Fruit fly (Drosophila melanogaster) whole organism, embryonic: ENCODE results near the gene Cep97.

ENCODE experiments used
- Ada2b ChIP-seq: fragments of 200-800 bp; sonication (Bioruptor generic); IDR thresholded peaks from 2 replicates; pipeline ENCODE4 v1.3.6; 2022; ENCODE audit warnings: missing biosample characterization, missing genetic modification characterization
- CG10274 ChIP-seq: fragments of 200-800 bp; sonication (Bioruptor generic); optimal IDR thresholded peaks from 3 replicates; lab custom pipeline; 2017; ENCODE audit warnings: missing biosample characterization, mild to moderate bottlenecking, missing genetic modification characterization
- CG10959 ChIP-seq: fragments of 200-800 bp; sonication (Bioruptor generic); IDR thresholded peaks from 2 replicates; pipeline ENCODE4 v1.3.6; 2022; ENCODE audit warnings: missing biosample characterization, missing genetic modification characterization
- CG12391 ChIP-seq: fragments of 200-800 bp; sonication (Bioruptor generic); optimal IDR thresholded peaks from 3 replicates; lab custom pipeline; 2018; ENCODE audit warnings: missing biosample characterization, mild to moderate bottlenecking, missing genetic modification characterization, moderate library complexity
- CG13424 ChIP-seq: fragments of 200-800 bp; sonication (Bioruptor generic); optimal IDR thresholded peaks from 2 replicates; lab custom pipeline; 2019; ENCODE audit warnings: missing biosample characterization, mild to moderate bottlenecking, missing genetic modification characterization, moderate library complexity
- CG15073 ChIP-seq: fragments of 200-800 bp; sonication (Bioruptor generic); optimal IDR thresholded peaks from 2 replicates; lab custom pipeline; 2016; ENCODE audit warnings: missing biosample characterization, missing genetic modification characterization
- CG15601 ChIP-seq: fragments of 200-800 bp; sonication (Bioruptor generic); optimal IDR thresholded peaks from 3 replicates; lab custom pipeline; 2019; ENCODE audit warnings: missing biosample characterization, mild to moderate bottlenecking, missing genetic modification characterization, moderate library complexity
- CG1603 ChIP-seq: fragments of 200-800 bp; sonication (Bioruptor generic); optimal IDR thresholded peaks from 2 replicates; lab custom pipeline; 2019; ENCODE audit warnings: missing biosample characterization, mild to moderate bottlenecking, missing genetic modification characterization, moderate library complexity
- CG17186 ChIP-seq: fragments of 200-800 bp; sonication (Bioruptor generic); optimal IDR thresholded peaks from 3 replicates; lab custom pipeline; 2017; ENCODE audit warnings: missing biosample characterization, missing genetic modification reagents, missing genetic modification characterization
- CG17385 ChIP-seq: fragments of 200-800 bp; sonication (Bioruptor generic); optimal IDR thresholded peaks from 3 replicates; lab custom pipeline; 2018; ENCODE audit warnings: missing biosample characterization, mild to moderate bottlenecking, missing genetic modification characterization
- CG17612 ChIP-seq: fragments of 200-800 bp; sonication (Bioruptor generic); IDR thresholded peaks from 2 replicates; pipeline ENCODE4 v1.3.6; 2022; ENCODE audit warnings: missing biosample characterization, missing genetic modification characterization
- CG18476 ChIP-seq: fragments of 200-800 bp; sonication (Bioruptor generic); optimal IDR thresholded peaks from 2 replicates; lab custom pipeline; 2016; ENCODE audit warnings: missing biosample characterization, mild to moderate bottlenecking, missing genetic modification characterization
- CG2889 ChIP-seq: fragments of 200-800 bp; sonication (Bioruptor generic); IDR thresholded peaks from 3 replicates; pipeline ENCODE4 v1.3.6; 2022; ENCODE audit warnings: missing biosample characterization, missing genetic modification characterization
- CG7786 ChIP-seq: fragments of 200-800 bp; sonication (Bioruptor generic); optimal IDR thresholded peaks from 2 replicates; lab custom pipeline; 2016; ENCODE audit warnings: missing biosample characterization, missing genetic modification characterization
- CG9817 ChIP-seq: fragments of 200-800 bp; sonication (Bioruptor generic); optimal IDR thresholded peaks from 2 replicates; lab custom pipeline; 2018; ENCODE audit warnings: missing biosample characterization, mild to moderate bottlenecking, missing genetic modification characterization, moderate library complexity
- CTCF ChIP-seq: fragments of 200-800 bp; sonication (Bioruptor generic); optimal IDR thresholded peaks from 2 replicates; lab custom pipeline; 2017; ENCODE audit warnings: missing biosample characterization, mild to moderate bottlenecking, missing genetic modification characterization, moderate library complexity
- CkIIα-i1 ChIP-seq: fragments of 200-800 bp; sonication (Bioruptor generic); IDR thresholded peaks from 2 replicates; pipeline ENCODE4 v1.3.6; 2022; ENCODE audit warnings: missing biosample characterization, missing genetic modification characterization
- CoRest ChIP-seq: fragments of 200-800 bp; sonication (Bioruptor generic); optimal IDR thresholded peaks from 3 replicates; lab custom pipeline; 2018; ENCODE audit warnings: missing biosample characterization, mild to moderate bottlenecking, missing genetic modification characterization, moderate library complexity
- D ChIP-seq, 2 experiments: fragments of 200-800 bp in 1 of 2; fragments of >200 bp in 1 of 2; sonication (Bioruptor generic) in 1 of 2; optimal IDR thresholded peaks; 2 replicates in 1 of 2; 3 replicates in 1 of 2; lab custom pipeline; 2017; ENCODE audit warnings: mild to moderate bottlenecking in 1 of 2, missing biosample characterization in 1 of 2, missing genetic modification characterization in 1 of 2, missing genetic modification reagents in 1 of 2
- D19A ChIP-seq: fragments of 200-800 bp; optimal IDR thresholded peaks from 3 replicates; lab custom pipeline; 2019; ENCODE audit warnings: missing biosample characterization, mild to moderate bottlenecking, missing genetic modification characterization, moderate library complexity
- Dref ChIP-seq: fragments of 200-800 bp; sonication (Bioruptor generic); IDR thresholded peaks from 2 replicates; pipeline ENCODE4 v1.3.6; 2022; ENCODE audit warnings: missing biosample characterization, missing genetic modification characterization
- Eip74EF ChIP-seq, 2 experiments: fragments of 200-800 bp in 1 of 2; fragments of >200 bp in 1 of 2; sonication (Bioruptor generic) in 1 of 2; optimal IDR thresholded peaks; 2 replicates each; lab custom pipeline; 2017 to 2019; ENCODE audit warnings: missing biosample characterization in 2 of 2, missing genetic modification characterization in 2 of 2, mild to moderate bottlenecking in 1 of 2, moderate library complexity in 1 of 2
- HLHmδ ChIP-seq: fragments of 200-800 bp; sonication (Bioruptor generic); optimal IDR thresholded peaks from 2 replicates; lab custom pipeline; 2018; ENCODE audit warnings: missing biosample characterization, mild to moderate bottlenecking, missing genetic modification characterization, moderate library complexity
- Hey ChIP-seq: fragments of 200-800 bp; sonication (Bioruptor generic); optimal IDR thresholded peaks from 3 replicates; lab custom pipeline; 2018; ENCODE audit warnings: missing biosample characterization, mild to moderate bottlenecking, missing genetic modification characterization
- Hmx ChIP-seq: fragments of 200-800 bp; sonication (Bioruptor generic); optimal IDR thresholded peaks from 2 replicates; lab custom pipeline; 2016; ENCODE audit warnings: missing biosample characterization, missing genetic modification characterization
- Hr51 ChIP-seq, 2 experiments: fragments of 200-800 bp; sonication (Bioruptor generic); optimal IDR thresholded peaks; 2 replicates in 1 of 2; 3 replicates in 1 of 2; lab custom pipeline; 2016 to 2018; ENCODE audit warnings: missing biosample characterization in 2 of 2, missing genetic modification characterization in 2 of 2, mild to moderate bottlenecking in 1 of 2, moderate library complexity in 1 of 2
- Xbp1 ChIP-seq: fragments of 200-800 bp; sonication (Bioruptor generic); optimal IDR thresholded peaks from 3 replicates; lab custom pipeline; 2016; ENCODE audit warnings: missing biosample characterization, mild to moderate bottlenecking, missing genetic modification characterization
- abd-A ChIP-seq: fragments of 200-800 bp; sonication (Bioruptor generic); optimal IDR thresholded peaks from 3 replicates; lab custom pipeline; 2019; ENCODE audit warnings: missing biosample characterization, mild to moderate bottlenecking, missing genetic modification characterization, moderate library complexity
- bab2 ChIP-seq: fragments of 200-800 bp; sonication (Bioruptor generic); optimal IDR thresholded peaks from 2 replicates; lab custom pipeline; 2016; ENCODE audit warnings: missing biosample characterization, missing genetic modification characterization
- bsh ChIP-seq, 2 experiments: fragments of 200-800 bp; sonication (Bioruptor generic); optimal IDR thresholded peaks; 2 replicates each; lab custom pipeline; 2017 to 2018; ENCODE audit warnings: mild to moderate bottlenecking in 2 of 2, missing biosample characterization in 2 of 2, missing genetic modification characterization in 2 of 2, moderate library complexity in 1 of 2
- cg ChIP-seq: fragments of 200-800 bp; sonication (Bioruptor generic); optimal IDR thresholded peaks from 3 replicates; lab custom pipeline; 2019; ENCODE audit warnings: missing biosample characterization, mild to moderate bottlenecking, missing genetic modification characterization, moderate library complexity
- chif ChIP-seq, 2 experiments: fragments of 200-800 bp; sonication (Bioruptor generic); optimal IDR thresholded peaks; 3 replicates each; lab custom pipeline; 2016; ENCODE audit warnings: missing biosample characterization in 2 of 2, missing genetic modification characterization in 2 of 2
- danr ChIP-seq: fragments of 200-800 bp; sonication (Bioruptor generic); IDR thresholded peaks from 2 replicates; pipeline ENCODE4 v1.3.6; 2022; ENCODE audit warnings: missing biosample characterization, missing genetic modification characterization
- ftz-f1 ChIP-seq: fragments of 200-800 bp; sonication (Bioruptor generic); optimal IDR thresholded peaks from 2 replicates; lab custom pipeline; 2016; ENCODE audit warnings: missing biosample characterization, missing genetic modification characterization
- gcm ChIP-seq: fragments of 200-800 bp; sonication (Bioruptor generic); optimal IDR thresholded peaks from 2 replicates; lab custom pipeline; 2019; ENCODE audit warnings: missing biosample characterization, mild to moderate bottlenecking, missing genetic modification characterization, moderate library complexity
- grn ChIP-seq: fragments of 200-800 bp; sonication (Bioruptor generic); optimal IDR thresholded peaks from 3 replicates; lab custom pipeline; 2017; ENCODE audit warnings: missing biosample characterization, missing genetic modification characterization
- h ChIP-seq: fragments of >200 bp; optimal IDR thresholded peaks from 2 replicates; lab custom pipeline; 2017
- ind ChIP-seq: fragments of 200-800 bp; sonication (Bioruptor generic); optimal IDR thresholded peaks from 3 replicates; lab custom pipeline; 2016; ENCODE audit warnings: missing biosample characterization, missing genetic modification characterization
- inv ChIP-seq: fragments of 200-800 bp; sonication (Bioruptor generic); IDR thresholded peaks from 2 replicates; pipeline ENCODE4 v1.3.6; 2022; ENCODE audit warnings: missing biosample characterization, missing genetic modification characterization; ENCODE audit not compliant: partially characterized antibody
- sens ChIP-seq: fragments of 200-800 bp; sonication (Bioruptor generic); peaks from one replicate; lab custom pipeline; 2016; ENCODE audit warnings: missing biosample characterization, missing genetic modification characterization
- trh ChIP-seq: fragments of 200-800 bp; sonication (Bioruptor generic); optimal IDR thresholded peaks from 2 replicates; lab custom pipeline; 2016; ENCODE audit warnings: missing biosample characterization, missing genetic modification characterization
- usp ChIP-seq: fragments of >200 bp; optimal IDR thresholded peaks from 2 replicates; lab custom pipeline; 2017; ENCODE audit warnings: missing biosample characterization, missing genetic modification characterization
- vnd ChIP-seq: fragments of 200-800 bp; sonication (Bioruptor generic); IDR thresholded peaks from 3 replicates; pipeline ENCODE4 v1.3.6; 2022; ENCODE audit warnings: missing biosample characterization, missing genetic modification characterization; ENCODE audit not compliant: partially characterized antibody
- wek ChIP-seq: fragments of 200-800 bp; sonication (Bioruptor generic); optimal IDR thresholded peaks from 3 replicates; lab custom pipeline; 2018; ENCODE audit warnings: missing biosample characterization, mild to moderate bottlenecking, missing genetic modification characterization, moderate library complexity

Cep97 gene

DNA sequence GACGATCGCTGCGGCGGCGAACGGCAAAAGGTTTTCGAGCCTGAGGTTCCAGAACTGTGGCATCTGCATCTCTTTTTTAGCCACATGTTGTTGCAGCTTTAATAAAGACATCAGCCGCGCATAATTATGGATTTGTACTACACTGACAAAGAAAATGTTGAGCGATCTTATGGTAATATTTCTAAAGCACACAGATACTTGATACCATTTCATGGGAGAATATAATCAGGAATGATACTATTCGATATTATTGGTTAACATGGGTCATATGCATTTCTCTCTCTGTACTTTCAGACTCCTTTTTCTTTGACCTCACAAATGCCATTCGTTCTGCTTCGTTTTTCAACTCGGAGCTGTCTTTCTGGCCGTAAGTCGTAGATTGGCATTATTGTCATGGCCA, 15.4 kb upstream of the Cep97 start (continued):
- TF ChIP-seq CG17612 (GFP tag; lab: Robert Waterston, UW) (no peak), bsh (GFP tag; optimal IDR thresholded peaks at IDR 0.05; lab: Kevin White, UChicago) (peak in 1 of 2 experiments; percentile 84), h (no peak), wek (GFP tag; lab: Kevin White, UChicago) (no peak), trh (GFP tag; lab: Kevin White, UChicago) (no peak), CG12391 (tag; lab: Kevin White, UChicago) (peak; percentile 58), inv (no peak), CG1603 (tag; lab: Kevin White, UChicago) (peak; percentile 84), usp (no peak), D (optimal IDR thresholded peaks at IDR 0.05; lab: Kevin White, UChicago) (no peak), D (GFP tag; optimal IDR thresholded peaks at IDR 0.05; lab: Kevin White, UChicago) (peak; percentile 61), Hmx (no peak), vnd (GFP tag; lab: Robert Waterston, UW) (no peak), cg (GFP tag; lab: Kevin White, UChicago) (no peak), ind (GFP tag; lab: Kevin White, UChicago) (peak; percentile 2), bab2 (GFP tag; lab: Kevin White, UChicago) (peak; percentile 9), CTCF (GFP tag; lab: Kevin White, UChicago) (no peak), CG2889 (GFP tag; lab: Robert Waterston, UW) (no peak), CG15073 (GFP tag; lab: Kevin White, UChicago) (no peak), ftz-f1 (GFP tag; lab: Kevin White, UChicago) (no peak), sens (GFP tag; lab: Kevin White, UChicago) (peak; percentile 90), CG18476 (no peak), D19A (tag; lab: Kevin White, UChicago) (no peak), Hey (tag; lab: Kevin White, UChicago) (no peak), HLHmδ (GFP tag; lab: Kevin White, UChicago) (no peak), abd-A (tag; lab: Kevin White, UChicago) (no peak), CG13424 (peak; percentile 51), Eip74EF (GFP tag; optimal IDR thresholded peaks at IDR 0.05; lab: Kevin White, UChicago) (no peak), CG15601 (tag; lab: Kevin White, UChicago) (peak; percentile 66), CG10274 (GFP tag; lab: Kevin White, UChicago) (no peak), grn (GFP tag; lab: Kevin White, UChicago) (no peak), Hr51 (GFP tag; optimal IDR thresholded peaks at IDR 0.05; lab: Kevin White, UChicago) (peak in 1 of 2 experiments; percentile 32), Dref (GFP tag; lab: Robert Waterston, UW) (no peak), CG17385 (GFP tag; lab: Kevin White, UChicago) (peak; percentile 27), CG10959 (GFP tag; lab: Robert Waterston, UW) (peak; percentile 43; the same call in 1 of the 2 replicates), chif (GFP tag; optimal IDR thresholded peaks at IDR 0.05; lab: Kevin White, UChicago) (peak; percentile 45 to 67), CG17186 (GFP tag; lab: Kevin White, UChicago) (no peak), CG7786 (GFP tag; lab: Kevin White, UChicago) (no peak), CkIIα-i1 (GFP tag; lab: Robert Waterston, UW) (no peak), gcm (GFP tag; lab: Kevin White, UChicago) (peak; percentile 20), Ada2b (GFP tag; lab: Robert Waterston, UW) (peak; percentile 33; the same call in 1 of the 2 replicates), CoRest (tag; lab: Kevin White, UChicago) (peak; percentile 40), Xbp1 (GFP tag; lab: Kevin White, UChicago) (peak; percentile 35), danr (no peak), CG9817 (tag; lab: Kevin White, UChicago) (peak; percentile 0)
- TF ChIP-seq, all 482 proteins: peak for 144
